Worm (Caenorhabditis elegans): ENCODE results near the gene arl-1.

Gene arl-1

ce11 chrII:8568234-8568969 is 13.4 kb upstream of the arl-1 start:
- no peak for TF ChIP-seq nhr-77 (tag; optimal IDR thresholded peaks at IDR 0.05)
- no peak for TF ChIP-seq ceh-16 (tag; optimal IDR thresholded peaks at IDR 0.05)
- no peak for TF ChIP-seq egl-27 (tag; optimal IDR thresholded peaks at IDR 0.05)
- TF ChIP-seq Y55F3AM.14 (GFP tag; optimal IDR thresholded peaks at IDR 0.05): no peak
- TF ChIP-seq mbf-1 (tag; optimal IDR thresholded peaks at IDR 0.05): no peak
- no peak for TF ChIP-seq lin-39 (tag; optimal IDR thresholded peaks at IDR 0.05)
- TF ChIP-seq peb-1 (tag; optimal IDR thresholded peaks at IDR 0.05): no peak
- no peak for TF ChIP-seq skn-1 (tag; optimal IDR thresholded peaks at IDR 0.05)
- no peak for TF ChIP-seq unc-55 (GFP tag; optimal IDR thresholded peaks at IDR 0.05)
- TF ChIP-seq snpc-4 (tag; optimal IDR thresholded peaks at IDR 0.05): no peak
- TF ChIP-seq ZK546.5 (tag; optimal IDR thresholded peaks at IDR 0.05): no peak
- no peak for TF ChIP-seq sma-9 (GFP tag; optimal IDR thresholded peaks at IDR 0.05)
- TF ChIP-seq sma-9 (tag; optimal IDR thresholded peaks at IDR 0.05): no peak
- TF ChIP-seq F13H6.1 (tag; optimal IDR thresholded peaks at IDR 0.05): no peak

ce11 chrII:8569038-8569977 is 12.5 kb upstream of the arl-1 start, which contains the start of the genes col-38 and rpl-5:
col-38 (minus strand) TSS chrII:8569088.
rpl-5 (plus strand) TSS chrII:8569927.
- TF ChIP-seq lin-11 (tag; optimal IDR thresholded peaks at IDR 0.05): peak; percentile 95
- TF ChIP-seq ama-1 (optimal IDR thresholded peaks at IDR 0.05): peak; percentile 78
- TF ChIP-seq blmp-1 (tag; optimal IDR thresholded peaks at IDR 0.05; ENCODE audit: insufficient read depth): peak; percentile 33
- TF ChIP-seq snpc-4 (tag; optimal IDR thresholded peaks at IDR 0.05): peak; percentile 80
- TF ChIP-seq C34F6.9 (tag; optimal IDR thresholded peaks at IDR 0.05): peak; percentile 98
- TF ChIP-seq Y55F3AM.14 (GFP tag; optimal IDR thresholded peaks at IDR 0.05): peak; percentile 15
- TF ChIP-seq sma-3 (GFP tag; optimal IDR thresholded peaks at IDR 0.05): peak; percentile 88
- no peak for TF ChIP-seq alr-1 (tag; optimal IDR thresholded peaks at IDR 0.05)
- TF ChIP-seq lin-13 (GFP tag; optimal IDR thresholded peaks at IDR 0.05): peak; percentile 88
- no peak for TF ChIP-seq ztf-11 (tag; optimal IDR thresholded peaks at IDR 0.05)
- TF ChIP-seq nhr-23 (tag; optimal IDR thresholded peaks at IDR 0.05): no peak
- TF ChIP-seq nhr-25 (tag; optimal IDR thresholded peaks at IDR 0.05): peak; percentile 87
- peak; percentile 71 for TF ChIP-seq ztf-4 (tag; optimal IDR thresholded peaks at IDR 0.05)
- TF ChIP-seq nhr-6 (tag; optimal IDR thresholded peaks at IDR 0.05): peak; percentile 71
- TF ChIP-seq R02D3.7 (tag; optimal IDR thresholded peaks at IDR 0.05): peak; percentile 5
- TF ChIP-seq F13H6.1 (tag; optimal IDR thresholded peaks at IDR 0.05): peak; percentile 88
- no peak for TF ChIP-seq nhr-11 (tag; optimal IDR thresholded peaks at IDR 0.05)
- no peak for TF ChIP-seq nhr-10 (tag; optimal IDR thresholded peaks at IDR 0.05)
- no peak for TF ChIP-seq ztf-1 (GFP tag; conservative IDR thresholded peaks at IDR 0.05)
- peak; percentile 38 for TF ChIP-seq nhr-237 (tag; optimal IDR thresholded peaks at IDR 0.05)
- peak; percentile 66 for TF ChIP-seq ceh-16 (tag; optimal IDR thresholded peaks at IDR 0.05)
- TF ChIP-seq mdl-1 (tag; optimal IDR thresholded peaks at IDR 0.05): peak in 1 of 2 experiments; percentile 51
- TF ChIP-seq unc-55 (GFP tag; optimal IDR thresholded peaks at IDR 0.05): peak; percentile 97
- TF ChIP-seq lin-39 (tag; optimal IDR thresholded peaks at IDR 0.05): no peak
- no peak for TF ChIP-seq nhr-77 (tag; optimal IDR thresholded peaks at IDR 0.05)
- no peak for TF ChIP-seq elt-3 (tag; optimal IDR thresholded peaks at IDR 0.05)
- TF ChIP-seq zag-1 (tag; optimal IDR thresholded peaks at IDR 0.05): peak; percentile 71
- TF ChIP-seq ZK546.5 (tag; optimal IDR thresholded peaks at IDR 0.05): peak; percentile 96
- no peak for TF ChIP-seq egl-27 (tag; optimal IDR thresholded peaks at IDR 0.05)
- no peak for TF ChIP-seq mbf-1 (tag; optimal IDR thresholded peaks at IDR 0.05)
- TF ChIP-seq fos-1 (tag; optimal IDR thresholded peaks at IDR 0.05): peak; percentile 81
- TF ChIP-seq crh-2 (tag; optimal IDR thresholded peaks at IDR 0.05): peak; percentile 96
- TF ChIP-seq peb-1 (tag; optimal IDR thresholded peaks at IDR 0.05): no peak
- peak; percentile 97 for TF ChIP-seq gmeb-1 (tag; optimal IDR thresholded peaks at IDR 0.05)
- peak; percentile 81 for TF ChIP-seq nhr-21 (tag; optimal IDR thresholded peaks at IDR 0.05)
- TF ChIP-seq ceh-82 (tag; optimal IDR thresholded peaks at IDR 0.05): no peak
- TF ChIP-seq skn-1 (tag; optimal IDR thresholded peaks at IDR 0.05): no peak
- no peak for TF ChIP-seq dmd-4 (tag; optimal IDR thresholded peaks at IDR 0.05)
- TF ChIP-seq elt-1 (tag; optimal IDR thresholded peaks at IDR 0.05): no peak
- no peak for TF ChIP-seq unc-39 (tag; optimal IDR thresholded peaks at IDR 0.05)
- TF ChIP-seq nhr-129 (tag; optimal IDR thresholded peaks at IDR 0.05): peak; percentile 92
- TF ChIP-seq mab-5 (tag; optimal IDR thresholded peaks at IDR 0.05): peak; percentile 42
- peak; percentile 93 to 99 for TF ChIP-seq lsy-2 (tag; optimal IDR thresholded peaks at IDR 0.05)
- peak; percentile 74 for TF ChIP-seq sem-4 (tag; optimal IDR thresholded peaks at IDR 0.05)
- peak; percentile 52 for TF ChIP-seq nhr-12 (tag; optimal IDR thresholded peaks at IDR 0.05)
- no peak for TF ChIP-seq unc-62 (GFP tag; optimal IDR thresholded peaks at IDR 0.05)

Measured in whole organism, L2 larva.